Worm (Caenorhabditis elegans) whole organism, mixed stage, embryonic: Measurements from ENCODE around the gene C24B9.3.
A peak's percentile ranks its signal among the peaks of the same experiment; 100 is the strongest.

Source experiments
- M03D4.4 ChIP-seq: sonication (generic microtip); optimal IDR thresholded peaks from 2 replicates; lab custom pipeline; 2017; ENCODE audit warnings: mild to moderate bottlenecking, missing genetic modification characterization, missing compliant biosample characterization
- bed-3 ChIP-seq: fragments of 200-800 bp; sonication (Bioruptor generic); optimal IDR thresholded peaks from 3 replicates; lab custom pipeline; 2018; ENCODE audit warnings: mild to moderate bottlenecking, missing genetic modification characterization, moderate library complexity, missing compliant biosample characterization
- blmp-1 ChIP-seq: fragments of 150-350 bp; optimal IDR thresholded peaks from 2 replicates; lab custom pipeline; 2014; ENCODE audit warnings: missing biosample characterization, missing genetic modification characterization
- ceh-39 ChIP-seq: fragments of 150-350 bp; optimal IDR thresholded peaks from 2 replicates; lab custom pipeline; 2014; ENCODE audit warnings: missing biosample characterization, missing genetic modification characterization
- ceh-43 ChIP-seq: fragments of 200-800 bp; sonication (Bioruptor generic); optimal IDR thresholded peaks from 2 replicates; lab custom pipeline; 2018; ENCODE audit warnings: mild to moderate bottlenecking, missing genetic modification characterization, moderate library complexity, missing compliant biosample characterization
- ces-1 ChIP-seq: fragments of 150-350 bp; optimal IDR thresholded peaks from 2 replicates; lab custom pipeline; 2014; ENCODE audit warnings: missing biosample characterization, missing genetic modification reagents, missing genetic modification characterization
- cnd-1 ChIP-seq: fragments of 200-800 bp; sonication (Bioruptor generic); optimal IDR thresholded peaks from 2 replicates; lab custom pipeline; 2018; ENCODE audit warnings: mild to moderate bottlenecking, missing genetic modification characterization, missing compliant biosample characterization
- drap-1 ChIP-seq: fragments of 200-800 bp; sonication (Bioruptor generic); optimal IDR thresholded peaks from 3 replicates; lab custom pipeline; 2018; ENCODE audit warnings: mild to moderate bottlenecking, missing genetic modification characterization, missing compliant biosample characterization
- elt-1 ChIP-seq: sonication (generic microtip); optimal IDR thresholded peaks from 2 replicates; lab custom pipeline; 2017; ENCODE audit warnings: missing genetic modification characterization, mild to moderate bottlenecking, missing compliant biosample characterization, antibody characterized with exemption, moderate library complexity, borderline replicate concordance; ENCODE audit not compliant: insufficient read depth
- elt-3 ChIP-seq: fragments of 150-350 bp; optimal IDR thresholded peaks from 2 replicates; lab custom pipeline; 2014; ENCODE audit warnings: missing biosample characterization, missing genetic modification characterization
- flh-1 ChIP-seq: fragments of 200-800 bp; sonication (Bioruptor generic); optimal IDR thresholded peaks from 2 replicates; lab custom pipeline; 2018; ENCODE audit warnings: mild to moderate bottlenecking, missing genetic modification characterization, moderate library complexity, missing compliant biosample characterization
- ham-2 ChIP-seq: fragments of 200-800 bp; sonication (Bioruptor generic); optimal IDR thresholded peaks from 2 replicates; lab custom pipeline; 2018; ENCODE audit warnings: mild to moderate bottlenecking, missing genetic modification characterization, missing compliant biosample characterization
- hlh-1 ChIP-seq: fragments of 150-350 bp; optimal IDR thresholded peaks from 2 replicates; lab custom pipeline; 2014; ENCODE audit warnings: missing biosample characterization, missing genetic modification reagents, missing genetic modification characterization
- lin-13 ChIP-seq: fragments of 150-350 bp; optimal IDR thresholded peaks from 2 replicates; lab custom pipeline; 2014; ENCODE audit warnings: missing biosample characterization, missing genetic modification characterization
- lin-32 ChIP-seq: fragments of 200-800 bp; sonication (Bioruptor generic); optimal IDR thresholded peaks from 2 replicates; lab custom pipeline; 2018; ENCODE audit warnings: mild to moderate bottlenecking, missing genetic modification characterization, missing compliant biosample characterization
- lsy-2 ChIP-seq: fragments of 150-350 bp; optimal IDR thresholded peaks from 2 replicates; lab custom pipeline; 2014; ENCODE audit warnings: missing biosample characterization, missing genetic modification characterization
- mab-5 ChIP-seq: fragments of 150-350 bp; optimal IDR thresholded peaks from 2 replicates; lab custom pipeline; 2014; ENCODE audit warnings: missing biosample characterization, missing genetic modification characterization
- mep-1 ChIP-seq: fragments of 150-350 bp; optimal IDR thresholded peaks from 2 replicates; lab custom pipeline; 2017; ENCODE audit warnings: missing biosample characterization, missing genetic modification reagents, missing genetic modification characterization, inconsistent platforms
- mls-2 ChIP-seq: sonication (generic microtip); optimal IDR thresholded peaks from 2 replicates; lab custom pipeline; 2016; ENCODE audit warnings: mild to moderate bottlenecking, missing genetic modification characterization, moderate library complexity, missing compliant biosample characterization
- nhr-12 ChIP-seq: fragments of 150-350 bp; optimal IDR thresholded peaks from 2 replicates; lab custom pipeline; 2014; ENCODE audit warnings: missing biosample characterization, missing genetic modification characterization
- nhr-2 ChIP-seq: fragments of 150-350 bp; optimal IDR thresholded peaks from 2 replicates; lab custom pipeline; 2014; ENCODE audit warnings: missing biosample characterization, missing genetic modification characterization
- nhr-237 ChIP-seq: fragments of 150-350 bp; optimal IDR thresholded peaks from 2 replicates; lab custom pipeline; 2014; ENCODE audit warnings: missing biosample characterization, missing genetic modification characterization
- nhr-28 ChIP-seq: fragments of 150-350 bp; optimal IDR thresholded peaks from 2 replicates; lab custom pipeline; 2014; ENCODE audit warnings: missing biosample characterization, missing genetic modification characterization
- nhr-76 ChIP-seq: sonication (generic microtip); optimal IDR thresholded peaks from 2 replicates; lab custom pipeline; 2017; ENCODE audit warnings: missing biosample characterization, missing genetic modification characterization
- pha-4 ChIP-seq: fragments of 150-350 bp; optimal IDR thresholded peaks from 2 replicates; lab custom pipeline; 2018; ENCODE audit warnings: missing biosample characterization, missing genetic modification reagents, missing genetic modification characterization
- sem-2 ChIP-seq: fragments of 200-800 bp; sonication (Bioruptor generic); optimal IDR thresholded peaks from 2 replicates; lab custom pipeline; 2018; ENCODE audit warnings: mild to moderate bottlenecking, missing genetic modification characterization, missing compliant biosample characterization
- snpc-4 ChIP-seq: fragments of 150-350 bp; optimal IDR thresholded peaks from 2 replicates; lab custom pipeline; 2014; ENCODE audit warnings: missing biosample characterization, missing genetic modification characterization
- sptf-1 ChIP-seq: sonication (generic microtip); optimal IDR thresholded peaks from 2 replicates; lab custom pipeline; 2017; ENCODE audit warnings: mild to moderate bottlenecking, missing genetic modification characterization, moderate library complexity, missing compliant biosample characterization
- tbx-8 ChIP-seq: fragments of 200-800 bp; sonication (Bioruptor generic); optimal IDR thresholded peaks from 2 replicates; lab custom pipeline; 2018; ENCODE audit warnings: mild to moderate bottlenecking, missing genetic modification characterization, moderate library complexity, missing compliant biosample characterization
- unc-120 ChIP-seq: sonication (generic microtip); optimal IDR thresholded peaks from 2 replicates; lab custom pipeline; 2017; ENCODE audit warnings: missing genetic modification characterization, missing compliant biosample characterization; ENCODE audit not compliant: poor library complexity, severe bottlenecking
- unc-39 ChIP-seq: fragments of 150-350 bp; optimal IDR thresholded peaks from 2 replicates; lab custom pipeline; 2014; ENCODE audit warnings: missing biosample characterization, missing genetic modification characterization
- zip-8 ChIP-seq: fragments of 150-350 bp; optimal IDR thresholded peaks from 2 replicates; lab custom pipeline; 2014; ENCODE audit warnings: missing biosample characterization, missing genetic modification characterization
- ztf-11 ChIP-seq: fragments of 150-350 bp; optimal IDR thresholded peaks from 2 replicates; lab custom pipeline; 2014; ENCODE audit warnings: missing biosample characterization, missing genetic modification characterization

The C24B9.3 gene

DNA sequence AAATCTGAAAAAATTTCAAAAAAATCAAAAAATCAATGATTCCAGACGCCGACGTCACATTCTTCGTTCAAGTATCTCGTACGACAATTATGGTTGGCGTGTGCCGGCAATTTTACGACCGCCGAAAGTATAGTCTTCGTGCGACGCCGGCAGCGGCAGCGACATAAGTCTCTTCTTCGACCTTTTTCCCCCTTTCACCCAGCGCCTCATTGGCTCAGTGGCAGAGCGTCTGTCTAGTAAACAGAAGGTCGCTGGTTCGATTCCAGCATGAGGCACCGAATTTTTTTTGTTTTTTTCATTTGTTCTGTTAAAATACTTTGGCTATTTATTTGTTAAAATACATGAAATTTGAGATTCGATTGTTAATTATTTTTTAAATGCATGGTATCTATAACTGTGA lies 37.6 kb downstream of the C24B9.3 start (continued):
- TF ChIP-seq nhr-76 (tag; lab: Kevin White, UChicago) (no peak), flh-1 (GFP tag; lab: Kevin White, UChicago) (peak; percentile 14), blmp-1 (tag; lab: Kevin White, UChicago) (no peak), ceh-39 (no peak), elt-1 (tag; lab: Kevin White, UChicago) (no peak)
- TF ChIP-seq, all 35 proteins: peak for 12

DNA sequence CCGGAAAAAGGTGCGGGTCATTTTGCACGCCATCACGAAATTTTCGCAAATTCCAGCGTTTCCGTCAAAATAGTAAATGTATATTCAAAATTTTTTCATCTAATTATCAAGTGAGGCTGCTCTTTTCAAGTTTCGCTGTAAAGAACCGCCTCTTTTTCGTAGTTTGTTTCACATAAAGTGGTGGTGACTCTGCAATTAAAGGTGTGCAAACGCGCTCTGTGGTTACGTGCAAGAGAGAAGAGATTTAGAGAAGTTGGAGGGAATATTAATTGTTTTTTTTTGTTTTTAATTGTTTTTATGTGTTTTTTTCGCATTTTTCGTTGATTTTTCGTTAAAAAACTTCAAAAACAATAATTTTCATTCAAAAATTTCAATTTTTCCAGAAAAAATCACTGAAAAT lies 38.8 kb downstream of the C24B9.3 start, which contains the start of gene W02G9.3:
Gene W02G9.3, plus strand, starts transcription at position 384 of the 400 bp plus-strand sequence.
- TF ChIP-seq hlh-1 (no peak), ztf-11 (tag; lab: Kevin White, UChicago) (no peak), pha-4 (tag; lab: Kevin White, UChicago) (peak; percentile 65), mls-2 (tag; lab: Kevin White, UChicago) (peak; percentile 40), snpc-4 (tag; lab: Kevin White, UChicago) (no peak), mep-1 (tag; lab: Kevin White, UChicago) (peak; percentile 69), drap-1 (GFP tag; lab: Kevin White, UChicago) (no peak), nhr-76 (tag; lab: Kevin White, UChicago) (no peak), nhr-28 (tag; lab: Kevin White, UChicago) (no peak), nhr-2 (tag; lab: Kevin White, UChicago) (no peak), elt-3 (tag; lab: Kevin White, UChicago) (no peak), ceh-39 (no peak), flh-1 (GFP tag; lab: Kevin White, UChicago) (no peak), mab-5 (tag; lab: Kevin White, UChicago) (peak; percentile 95), lin-32 (GFP tag; lab: Kevin White, UChicago) (no peak), ceh-43 (peak; percentile 14), M03D4.4 (tag; lab: Kevin White, UChicago) (no peak), cnd-1 (no peak), elt-1 (tag; lab: Kevin White, UChicago) (no peak), bed-3 (GFP tag; lab: Kevin White, UChicago) (no peak), sptf-1 (peak; percentile 54), blmp-1 (tag; lab: Kevin White, UChicago) (no peak), unc-120 (tag; lab: Kevin White, UChicago) (no peak), ham-2 (GFP tag; lab: Kevin White, UChicago) (no peak), nhr-237 (tag; lab: Kevin White, UChicago) (peak; percentile 73), sem-2 (GFP tag; lab: Kevin White, UChicago) (no peak), lsy-2 (tag; lab: Kevin White, UChicago) (peak; percentile 61), lin-13 (peak; percentile 60), ces-1 (GFP tag; lab: Kevin White, UChicago) (peak; percentile 91), unc-39 (no peak), zip-8 (tag; lab: Kevin White, UChicago) (no peak)
- TF ChIP-seq, all 35 proteins: peak for 10

DNA sequence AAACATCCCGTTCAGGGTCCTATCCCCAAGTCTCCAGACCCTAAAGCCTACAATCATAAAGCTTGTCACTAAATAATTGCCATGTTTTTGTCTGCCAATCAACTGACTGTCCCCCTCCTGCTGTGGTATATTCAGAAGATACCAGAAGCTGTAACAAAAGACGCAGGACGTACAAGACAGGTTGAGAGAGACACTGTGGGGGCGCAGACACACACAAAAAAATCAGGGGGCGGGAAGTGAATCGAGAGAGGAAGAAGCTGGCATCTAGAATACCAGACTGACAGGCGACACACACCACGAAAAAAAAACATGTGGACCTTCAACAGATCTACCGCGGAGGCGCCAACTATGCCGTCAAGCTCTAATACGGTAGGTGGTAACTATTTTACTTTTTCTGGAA lies 40.2 kb downstream of the C24B9.3 start, which contains the start of gene kel-8:
Gene kel-8, plus strand, starts transcription at position 301 of the 400 bp plus-strand sequence.
- TF ChIP-seq nhr-237 (tag; lab: Kevin White, UChicago): no peak
- TF ChIP-seq tbx-8 (GFP tag; lab: Kevin White, UChicago): no peak
- TF ChIP-seq hlh-1: no peak
- no peak for TF ChIP-seq mep-1 (tag; lab: Kevin White, UChicago)
- TF ChIP-seq mab-5 (tag; lab: Kevin White, UChicago): no peak
- no peak for TF ChIP-seq lsy-2 (tag; lab: Kevin White, UChicago)
- TF ChIP-seq bed-3 (GFP tag; lab: Kevin White, UChicago): no peak
- TF ChIP-seq flh-1 (GFP tag; lab: Kevin White, UChicago): no peak
- no peak for TF ChIP-seq nhr-12
- no peak for TF ChIP-seq ceh-43
- no peak for TF ChIP-seq nhr-28 (tag; lab: Kevin White, UChicago)
- no peak for TF ChIP-seq snpc-4 (tag; lab: Kevin White, UChicago)
- TF ChIP-seq unc-120 (tag; lab: Kevin White, UChicago): no peak
- no peak for TF ChIP-seq nhr-2 (tag; lab: Kevin White, UChicago)

DNA sequence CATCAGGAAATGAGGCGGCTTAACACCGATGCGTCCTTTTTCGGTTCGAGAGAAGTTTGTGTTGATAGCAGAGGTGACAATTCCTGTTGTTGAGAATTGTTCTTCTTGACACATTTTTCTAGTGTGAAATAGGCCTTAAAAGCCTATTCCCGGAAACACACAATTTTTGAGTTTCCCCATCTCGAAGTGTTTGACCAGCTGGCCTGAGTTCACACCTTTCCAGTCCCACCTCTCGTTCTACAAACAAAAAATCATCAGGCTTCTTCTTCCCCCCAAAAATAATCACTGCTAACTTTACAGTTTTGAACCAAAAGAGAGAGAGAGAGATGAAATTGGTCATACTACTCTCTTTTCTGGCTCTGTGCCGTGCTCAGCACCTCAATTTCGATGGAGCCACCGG lies 44.8 kb downstream of the C24B9.3 start, which contains the start of gene W02G9.4:
Gene W02G9.4, plus strand, starts transcription at position 301 of the 400 bp plus-strand sequence.
- TF ChIP-seq nhr-28 (tag; lab: Kevin White, UChicago): no peak
- TF ChIP-seq ceh-43: no peak
- TF ChIP-seq nhr-76 (tag; lab: Kevin White, UChicago): no peak
